Fruit fly (Drosophila melanogaster): ENCODE data around the gene CG5854.

dm6 chr3R:23971764-23972163, 38.1 kb downstream of the CG5854 start:
- no peak for TF ChIP-seq CG8478 (optimal IDR thresholded peaks at IDR 0.05)
- TF ChIP-seq CTCF (optimal IDR thresholded peaks at IDR 0.05), result no peak
